Worm (Caenorhabditis elegans): ENCODE results near the gene K01A6.8.
A peak's percentile ranks its signal among the peaks of the same experiment; 100 is the strongest.

Gene K01A6.8

DNA sequence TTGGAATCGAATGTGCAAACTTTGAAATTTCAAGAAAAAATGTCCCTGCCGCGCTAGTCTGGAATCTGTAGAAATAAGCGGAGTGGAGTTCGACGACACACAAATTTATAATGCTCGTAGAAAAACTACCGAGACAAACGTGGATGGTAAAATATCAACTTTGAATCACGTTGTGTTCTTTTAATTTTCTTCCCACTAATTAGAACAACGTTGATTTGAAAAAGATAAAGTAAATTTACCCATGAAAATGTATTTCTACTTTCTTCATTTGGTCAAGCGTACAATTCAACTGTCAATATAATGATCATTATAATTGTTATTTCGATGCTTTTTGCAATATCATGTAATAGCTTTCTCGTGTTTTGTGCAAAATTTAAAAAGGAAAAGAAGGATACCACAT, 5.2 kb upstream of the K01A6.8 start, which contains the start of gene K01A6.5:
K01A6.5 (plus strand) TSS at position 301 of the 400 bp plus-strand sequence.
- no peak for TF ChIP-seq nhr-12 (tag; optimal IDR thresholded peaks at IDR 0.05)
- no peak for TF ChIP-seq flh-1 (GFP tag; optimal IDR thresholded peaks at IDR 0.05)
- no peak for TF ChIP-seq tbx-8 (GFP tag; optimal IDR thresholded peaks at IDR 0.05)
- no peak for TF ChIP-seq mep-1 (tag; optimal IDR thresholded peaks at IDR 0.05)
- no peak for TF ChIP-seq ceh-43 (GFP tag; optimal IDR thresholded peaks at IDR 0.05)
- TF ChIP-seq M03D4.4 (tag; optimal IDR thresholded peaks at IDR 0.05) = no peak
- no peak for TF ChIP-seq lsy-2 (tag; optimal IDR thresholded peaks at IDR 0.05)
- TF ChIP-seq blmp-1 (tag; optimal IDR thresholded peaks at IDR 0.05) = no peak
- TF ChIP-seq ham-2 (GFP tag; optimal IDR thresholded peaks at IDR 0.05) = no peak
- no peak for TF ChIP-seq mab-5 (tag; optimal IDR thresholded peaks at IDR 0.05)
- no peak for TF ChIP-seq ceh-83 (GFP tag; optimal IDR thresholded peaks at IDR 0.05)
- TF ChIP-seq hlh-1 (tag; optimal IDR thresholded peaks at IDR 0.05) = no peak
- TF ChIP-seq zip-8 (tag; optimal IDR thresholded peaks at IDR 0.05) = no peak

DNA sequence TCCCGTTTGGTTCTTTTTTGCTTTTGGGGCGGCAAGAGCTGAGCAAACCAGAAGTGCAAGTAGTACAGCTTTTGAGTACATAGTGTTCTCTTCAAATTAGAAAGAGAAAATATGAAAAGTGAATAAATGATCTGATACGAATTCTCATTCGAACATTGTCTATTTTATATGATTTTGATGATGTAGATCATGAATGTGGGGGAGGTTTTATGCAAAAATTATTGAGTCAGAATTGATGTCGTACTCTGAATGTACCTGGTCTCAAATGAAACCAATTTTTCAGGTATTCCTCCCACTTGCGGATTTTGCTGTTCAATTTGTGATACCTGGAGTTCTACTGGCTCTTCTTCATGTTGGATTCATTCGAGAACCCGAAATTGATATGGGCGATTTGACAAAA, 3.0 kb upstream of the K01A6.8 start, which contains the start of gene K01A6.4:
K01A6.4 (minus strand) TSS at position 101 of the 400 bp plus-strand sequence.
- no peak for TF ChIP-seq elt-1 (tag; optimal IDR thresholded peaks at IDR 0.05; ENCODE audit: borderline replicate concordance, insufficient read depth)

DNA sequence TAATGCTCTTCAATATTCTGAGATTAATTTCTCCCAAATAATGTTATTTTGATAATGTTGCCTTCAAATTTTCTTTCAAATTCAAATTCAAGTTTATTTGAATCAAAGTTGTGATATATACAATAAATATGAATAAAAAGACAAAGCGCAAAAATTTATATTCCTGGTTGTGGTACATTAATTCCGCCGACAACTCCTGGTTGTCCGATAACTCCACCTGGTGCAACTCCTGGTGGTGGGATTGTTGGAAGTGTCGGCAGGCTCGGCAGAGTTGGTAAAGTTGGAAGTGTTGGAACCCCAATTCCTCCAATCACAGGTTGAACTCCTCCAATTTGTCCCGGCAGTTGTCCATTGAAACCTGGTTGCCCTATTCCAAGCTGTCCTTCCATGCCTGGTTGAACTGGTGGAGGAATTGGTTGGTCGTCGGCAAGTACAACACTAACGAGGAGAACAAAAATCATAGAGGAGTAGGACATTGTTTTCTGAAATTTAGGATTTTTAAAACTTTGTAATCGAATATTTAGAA, 986 bp upstream of the K01A6.8 start, which contains the start of gene K01A6.7:
K01A6.7 (minus strand) TSS at position 476 of the 526 bp plus-strand sequence.
- no peak for TF ChIP-seq mls-2 (tag; optimal IDR thresholded peaks at IDR 0.05)
- no peak for TF ChIP-seq blmp-1 (tag; optimal IDR thresholded peaks at IDR 0.05)
- no peak for TF ChIP-seq flh-1 (GFP tag; optimal IDR thresholded peaks at IDR 0.05)
- no peak for TF ChIP-seq elt-3 (tag; optimal IDR thresholded peaks at IDR 0.05)
- TF ChIP-seq unc-120 (tag; optimal IDR thresholded peaks at IDR 0.05; ENCODE audit: poor library complexity, severe bottlenecking) = no peak
- no peak for TF ChIP-seq pha-4 (tag; optimal IDR thresholded peaks at IDR 0.05)
- no peak for TF ChIP-seq ceh-83 (GFP tag; optimal IDR thresholded peaks at IDR 0.05)
- TF ChIP-seq sptf-1 (tag; optimal IDR thresholded peaks at IDR 0.05) = no peak
- no peak for TF ChIP-seq nhr-237 (tag; optimal IDR thresholded peaks at IDR 0.05)

DNA sequence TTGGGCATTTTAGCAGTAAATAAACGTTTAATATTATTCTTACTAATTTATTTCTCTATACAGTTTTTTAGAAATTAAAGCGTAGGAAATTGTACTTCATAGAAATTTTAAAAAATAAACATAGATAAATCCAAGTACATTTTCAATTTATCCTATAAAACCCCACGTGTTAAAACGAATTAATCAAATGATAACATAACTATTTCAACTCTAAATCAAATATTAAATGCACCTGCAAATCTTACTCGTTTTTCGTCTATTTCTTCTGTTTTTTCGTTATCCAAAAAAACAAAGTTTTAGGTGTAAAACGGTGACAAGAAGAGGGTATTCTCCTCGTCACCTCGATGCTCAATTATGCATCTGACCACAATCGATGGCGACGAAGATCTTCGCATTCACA, 2.1 kb downstream of the K01A6.8 start, which contains the start of gene K01A6.6:
K01A6.6 (plus strand) TSS at position 301 of the 400 bp plus-strand sequence.
- TF ChIP-seq lsy-2 (tag; optimal IDR thresholded peaks at IDR 0.05) = no peak
- TF ChIP-seq ztf-11 (tag; optimal IDR thresholded peaks at IDR 0.05) = no peak
- TF ChIP-seq ham-2 (GFP tag; optimal IDR thresholded peaks at IDR 0.05) = no peak
- no peak for TF ChIP-seq nhr-12 (tag; optimal IDR thresholded peaks at IDR 0.05)
- TF ChIP-seq tbx-8 (GFP tag; optimal IDR thresholded peaks at IDR 0.05) = no peak
- no peak for TF ChIP-seq nhr-2 (tag; optimal IDR thresholded peaks at IDR 0.05)
- TF ChIP-seq nhr-28 (tag; optimal IDR thresholded peaks at IDR 0.05) = no peak
- TF ChIP-seq sem-2 (GFP tag; optimal IDR thresholded peaks at IDR 0.05) = no peak
- no peak for TF ChIP-seq ces-1 (GFP tag; optimal IDR thresholded peaks at IDR 0.05)
- no peak for TF ChIP-seq lin-32 (GFP tag; optimal IDR thresholded peaks at IDR 0.05)
- TF ChIP-seq hlh-1 (tag; optimal IDR thresholded peaks at IDR 0.05) = no peak
- no peak for TF ChIP-seq sptf-1 (tag; optimal IDR thresholded peaks at IDR 0.05)
- TF ChIP-seq mep-1 (tag; optimal IDR thresholded peaks at IDR 0.05) = no peak
- TF ChIP-seq unc-39 (tag; optimal IDR thresholded peaks at IDR 0.05) = no peak
- TF ChIP-seq mab-5 (tag; optimal IDR thresholded peaks at IDR 0.05) = no peak
- no peak for TF ChIP-seq ceh-43 (GFP tag; optimal IDR thresholded peaks at IDR 0.05)
- no peak for TF ChIP-seq elt-1 (tag; optimal IDR thresholded peaks at IDR 0.05; ENCODE audit: borderline replicate concordance, insufficient read depth)
- TF ChIP-seq ceh-83 (GFP tag; optimal IDR thresholded peaks at IDR 0.05) = no peak
- no peak for TF ChIP-seq cnd-1 (tag; optimal IDR thresholded peaks at IDR 0.05)
- TF ChIP-seq zip-8 (tag; optimal IDR thresholded peaks at IDR 0.05) = no peak

DNA sequence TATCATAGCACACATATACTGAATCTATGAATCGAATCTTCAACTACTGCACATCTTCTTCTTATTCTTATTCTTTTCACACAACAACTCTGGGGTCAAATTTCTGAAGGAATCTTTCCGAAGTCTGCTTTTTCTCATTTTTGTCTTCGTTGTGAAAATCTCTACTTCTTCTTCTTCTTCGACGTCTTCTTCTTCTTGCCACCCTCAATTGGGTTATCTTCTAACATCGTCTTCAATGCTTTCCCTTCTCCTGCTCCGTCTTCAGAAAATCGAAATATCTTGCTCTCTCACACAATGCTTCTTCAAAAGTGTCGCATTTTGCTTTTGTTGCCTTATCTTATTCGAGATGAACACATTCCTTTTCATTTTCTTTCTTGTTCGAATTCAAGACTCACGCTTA, 13.9 kb downstream of the K01A6.8 start:
- TF ChIP-seq ham-2 (GFP tag; optimal IDR thresholded peaks at IDR 0.05) (no peak), ces-1 (GFP tag; optimal IDR thresholded peaks at IDR 0.05) (peak; percentile 94), ceh-39 (tag; optimal IDR thresholded peaks at IDR 0.05) (no peak), mab-5 (tag; optimal IDR thresholded peaks at IDR 0.05) (no peak), flh-1 (GFP tag; optimal IDR thresholded peaks at IDR 0.05) (no peak), nhr-12 (tag; optimal IDR thresholded peaks at IDR 0.05) (no peak)

DNA sequence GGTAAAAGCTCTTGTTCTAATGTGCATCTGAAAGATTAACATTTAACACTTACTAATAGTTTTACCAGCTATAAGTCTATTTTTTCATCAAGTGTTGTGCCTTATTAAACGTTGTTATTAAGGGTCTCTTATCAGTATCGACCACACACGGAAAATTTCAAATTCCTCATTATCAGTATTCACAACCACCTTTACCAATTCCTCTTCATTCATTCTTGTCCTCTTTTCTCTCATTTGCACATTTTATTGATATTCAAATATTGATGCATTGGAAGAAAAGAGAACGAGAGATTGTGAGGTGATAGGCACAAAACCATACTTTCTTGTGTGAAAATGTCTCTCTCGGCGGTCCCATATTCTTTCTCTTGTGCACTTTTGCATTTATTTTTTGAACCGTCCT, 15.3 kb downstream of the K01A6.8 start:
- TF ChIP-seq zip-8 (tag; optimal IDR thresholded peaks at IDR 0.05) (no peak), lsy-2 (tag; optimal IDR thresholded peaks at IDR 0.05) (no peak), unc-39 (tag; optimal IDR thresholded peaks at IDR 0.05) (no peak), nhr-76 (tag; optimal IDR thresholded peaks at IDR 0.05) (no peak), ceh-83 (GFP tag; optimal IDR thresholded peaks at IDR 0.05) (no peak), sem-2 (GFP tag; optimal IDR thresholded peaks at IDR 0.05) (no peak), nhr-2 (tag; optimal IDR thresholded peaks at IDR 0.05) (no peak), ceh-43 (GFP tag; optimal IDR thresholded peaks at IDR 0.05) (no peak), lin-32 (GFP tag; optimal IDR thresholded peaks at IDR 0.05) (no peak), nhr-237 (tag; optimal IDR thresholded peaks at IDR 0.05) (no peak), elt-1 (tag; optimal IDR thresholded peaks at IDR 0.05; ENCODE audit: borderline replicate concordance, insufficient read depth) (no peak), cnd-1 (tag; optimal IDR thresholded peaks at IDR 0.05) (no peak)
